Fruit fly (Drosophila melanogaster) whole organism, prepupa: Measurements from ENCODE around the gene for.

Experiments used
- CG10631 ChIP-seq: fragments of 200-800 bp; sonication (Bioruptor generic); optimal IDR thresholded peaks from 2 replicates; lab custom pipeline; 2016; ENCODE audit warnings: missing biosample characterization, missing genetic modification characterization
- CG11294 ChIP-seq: fragments of 200-800 bp; sonication (Bioruptor generic); IDR thresholded peaks from 2 replicates; pipeline ENCODE4 v1.3.6; 2022; ENCODE audit warnings: missing biosample characterization, missing genetic modification characterization
- CG11902 ChIP-seq: fragments of 200-800 bp; sonication (Bioruptor generic); optimal IDR thresholded peaks from 3 replicates; lab custom pipeline; 2016; ENCODE audit warnings: missing biosample characterization, missing genetic modification characterization
- CG15336 ChIP-seq: fragments of 200-800 bp; sonication (Bioruptor generic); IDR thresholded peaks from 2 replicates; pipeline ENCODE4 v1.3.6; 2022; ENCODE audit warnings: missing biosample characterization, missing genetic modification characterization
- CG1621 ChIP-seq: fragments of 200-800 bp; sonication (Bioruptor generic); optimal IDR thresholded peaks from 3 replicates; lab custom pipeline; 2018; ENCODE audit warnings: missing biosample characterization, mild to moderate bottlenecking, missing genetic modification characterization
- CG16779 ChIP-seq: fragments of 200-800 bp; sonication (Bioruptor generic); optimal IDR thresholded peaks from 3 replicates; lab custom pipeline; 2017; ENCODE audit warnings: missing biosample characterization, mild to moderate bottlenecking, missing genetic modification characterization
- CG3032 ChIP-seq: fragments of 200-800 bp; optimal IDR thresholded peaks from 2 replicates; lab custom pipeline; 2019; ENCODE audit warnings: missing biosample characterization, mild to moderate bottlenecking, missing genetic modification characterization, moderate library complexity
- CG31627 ChIP-seq: fragments of 200-800 bp; sonication (Bioruptor generic); optimal IDR thresholded peaks from 3 replicates; lab custom pipeline; 2016; ENCODE audit warnings: missing biosample characterization, missing genetic modification characterization
- CG32006 ChIP-seq: fragments of 200-800 bp; sonication (Bioruptor generic); optimal IDR thresholded peaks from 3 replicates; lab custom pipeline; 2017; ENCODE audit warnings: missing biosample characterization, mild to moderate bottlenecking, missing genetic modification characterization
- CG34406 ChIP-seq: fragments of 200-800 bp; sonication (Bioruptor generic); optimal IDR thresholded peaks from 3 replicates; lab custom pipeline; 2016; ENCODE audit warnings: missing biosample characterization, missing genetic modification characterization
- CG3919 ChIP-seq: fragments of 200-800 bp; sonication (Bioruptor generic); optimal IDR thresholded peaks from 3 replicates; lab custom pipeline; 2016; ENCODE audit warnings: missing biosample characterization, missing genetic modification characterization
- CG6163 ChIP-seq: fragments of 200-800 bp; sonication (Bioruptor generic); IDR thresholded peaks from 3 replicates; pipeline ENCODE4 v1.3.6; 2022; ENCODE audit warnings: missing biosample characterization, missing genetic modification characterization
- CG6276 ChIP-seq: fragments of 200-800 bp; sonication (Bioruptor generic); optimal IDR thresholded peaks from 2 replicates; lab custom pipeline; 2017; ENCODE audit warnings: missing biosample characterization, mild to moderate bottlenecking, missing genetic modification characterization
- CG6792 ChIP-seq: fragments of 200-800 bp; sonication (Bioruptor generic); optimal IDR thresholded peaks from 3 replicates; lab custom pipeline; 2016; ENCODE audit warnings: missing biosample characterization, missing genetic modification characterization
- CG6854 ChIP-seq: fragments of 200-800 bp; sonication (Bioruptor generic); optimal IDR thresholded peaks from 2 replicates; lab custom pipeline; 2017; ENCODE audit warnings: missing biosample characterization, mild to moderate bottlenecking, missing genetic modification characterization
- CG7368 ChIP-seq: fragments of 200-800 bp; sonication (Bioruptor generic); optimal IDR thresholded peaks from 3 replicates; lab custom pipeline; 2016; ENCODE audit warnings: missing biosample characterization, missing genetic modification characterization
- CG8119 ChIP-seq: fragments of 200-800 bp; sonication (Bioruptor generic); IDR thresholded peaks from 3 replicates; pipeline ENCODE4 v1.3.6; 2022; ENCODE audit warnings: missing biosample characterization, missing genetic modification characterization
- CG9139 ChIP-seq: fragments of 200-800 bp; sonication (Bioruptor generic); optimal IDR thresholded peaks from 3 replicates; lab custom pipeline; 2017; ENCODE audit warnings: missing biosample characterization, mild to moderate bottlenecking, missing genetic modification characterization
- Eip78C ChIP-seq: fragments of 200-800 bp; sonication (Bioruptor generic); peaks from one replicate; lab custom pipeline; 2016; ENCODE audit warnings: missing biosample characterization, missing genetic modification characterization
- Eip93F ChIP-seq: fragments of 200-800 bp; sonication (Bioruptor generic); optimal IDR thresholded peaks from 2 replicates; lab custom pipeline; 2016; ENCODE audit warnings: missing biosample characterization, mild to moderate bottlenecking, missing genetic modification characterization
- Ets21C ChIP-seq: fragments of 200-800 bp; sonication (Bioruptor generic); optimal IDR thresholded peaks from 3 replicates; lab custom pipeline; 2016; ENCODE audit warnings: missing biosample characterization, missing genetic modification characterization
- Ets96B ChIP-seq: fragments of 200-800 bp; optimal IDR thresholded peaks from 2 replicates; lab custom pipeline; 2019; ENCODE audit warnings: missing biosample characterization, mild to moderate bottlenecking, missing genetic modification characterization, moderate library complexity
- Gug ChIP-seq: fragments of 200-800 bp; sonication (Bioruptor generic); IDR thresholded peaks from 2 replicates; pipeline ENCODE4 v1.3.6; 2022; ENCODE audit warnings: missing biosample characterization, missing genetic modification characterization
- Hr38 ChIP-seq: sonication (Bioruptor generic); optimal IDR thresholded peaks from 2 replicates; lab custom pipeline; 2016; ENCODE audit warnings: missing biosample characterization, missing genetic modification characterization
- Hr4 ChIP-seq: fragments of 200-800 bp; sonication (Bioruptor generic); optimal IDR thresholded peaks from 3 replicates; lab custom pipeline; 2016; ENCODE audit warnings: missing biosample characterization, missing genetic modification characterization
- Lpt ChIP-seq: fragments of 200-800 bp; sonication (Bioruptor generic); optimal IDR thresholded peaks from 3 replicates; lab custom pipeline; 2016; ENCODE audit warnings: missing biosample characterization, missing genetic modification characterization
- Smox ChIP-seq: fragments of 200-800 bp; sonication (Bioruptor generic); optimal IDR thresholded peaks from 3 replicates; lab custom pipeline; 2016; ENCODE audit warnings: missing biosample characterization, missing genetic modification characterization
- Sox102F ChIP-seq: fragments of 200-800 bp; sonication (Bioruptor generic); optimal IDR thresholded peaks from 2 replicates; lab custom pipeline; 2016; ENCODE audit warnings: missing biosample characterization, mild to moderate bottlenecking, missing genetic modification characterization
- Sox14 ChIP-seq: fragments of 200-800 bp; sonication (Bioruptor generic); optimal IDR thresholded peaks from 3 replicates; lab custom pipeline; 2016; ENCODE audit warnings: missing biosample characterization, missing genetic modification characterization
- achi ChIP-seq: fragments of 200-800 bp; sonication (Bioruptor generic); optimal IDR thresholded peaks from 3 replicates; lab custom pipeline; 2016; ENCODE audit warnings: missing biosample characterization, missing genetic modification characterization
- acj6 ChIP-seq: fragments of 200-800 bp; sonication (Bioruptor generic); optimal IDR thresholded peaks from 3 replicates; lab custom pipeline; 2016; ENCODE audit warnings: missing biosample characterization, missing genetic modification characterization
- eg ChIP-seq: fragments of 200-800 bp; sonication (Bioruptor generic); IDR thresholded peaks from 3 replicates; pipeline ENCODE4 v1.3.6; 2022; ENCODE audit warnings: missing biosample characterization, missing genetic modification characterization
- esn ChIP-seq: fragments of 200-800 bp; sonication (Bioruptor generic); optimal IDR thresholded peaks from 2 replicates; lab custom pipeline; 2016; ENCODE audit warnings: missing biosample characterization, mild to moderate bottlenecking, missing genetic modification characterization, moderate library complexity
- fd59A ChIP-seq: fragments of 200-800 bp; sonication (Bioruptor generic); optimal IDR thresholded peaks from 2 replicates; lab custom pipeline; 2017; ENCODE audit warnings: missing biosample characterization, mild to moderate bottlenecking, missing genetic modification characterization, missing genetic modification reagents
- net ChIP-seq: fragments of 200-800 bp; sonication (Bioruptor generic); optimal IDR thresholded peaks from 3 replicates; lab custom pipeline; 2016; ENCODE audit warnings: missing biosample characterization, missing genetic modification characterization
- ss ChIP-seq, 2 experiments: fragments of 200-800 bp; sonication (Bioruptor generic); optimal IDR thresholded peaks; 2 replicates in 1 of 2; 3 replicates in 1 of 2; lab custom pipeline; 2017 to 2018; ENCODE audit warnings: mild to moderate bottlenecking in 2 of 2, missing biosample characterization in 2 of 2, missing genetic modification characterization in 2 of 2, moderate library complexity in 1 of 2
- svp ChIP-seq: fragments of 200-800 bp; sonication (Bioruptor generic); peaks from one replicate; lab custom pipeline; 2016; ENCODE audit warnings: missing biosample characterization, missing genetic modification characterization
- topi ChIP-seq: fragments of 200-800 bp; sonication (Bioruptor generic); optimal IDR thresholded peaks from 3 replicates; lab custom pipeline; 2016; ENCODE audit warnings: missing biosample characterization, missing genetic modification characterization
- vri ChIP-seq: fragments of 200-800 bp; sonication (Bioruptor generic); optimal IDR thresholded peaks from 3 replicates; lab custom pipeline; 2016; ENCODE audit warnings: missing biosample characterization, mild to moderate bottlenecking, missing genetic modification characterization

Gene for

dm6 chr2L:3645339-3645738 is 11.4 kb downstream of the for start:
- no peak for TF ChIP-seq CG31627 (GFP tag; lab: Kevin White, UChicago)
- no peak for TF ChIP-seq fd59A (GFP tag; lab: Kevin White, UChicago)
- no peak for TF ChIP-seq achi (GFP tag; lab: Kevin White, UChicago)
- no peak for TF ChIP-seq CG6854 (GFP tag; lab: Kevin White, UChicago)
- no peak for TF ChIP-seq Ets96B (tag; lab: Kevin White, UChicago)
- peak; percentile 23 for TF ChIP-seq net
- TF ChIP-seq Ets21C (GFP tag; lab: Kevin White, UChicago): no peak
- TF ChIP-seq CG11294 (GFP tag; lab: Robert Waterston, UW): no peak
- no peak for TF ChIP-seq CG7368 (GFP tag; lab: Kevin White, UChicago)
- TF ChIP-seq Lpt (GFP tag; lab: Kevin White, UChicago): no peak
- TF ChIP-seq eg: 0 out of 3 replicates have a peak, but pooled peaks have one; percentile 40
- peak; percentile 22; the same call in 1 of the 3 replicates for TF ChIP-seq CG8119 (GFP tag; lab: Robert Waterston, UW)
- peak; percentile 14 for TF ChIP-seq Hr4 (GFP tag; lab: Kevin White, UChicago)
- peak; percentile 47; the same call in 1 of the 3 replicates for TF ChIP-seq CG6163
- peak; percentile 47 for TF ChIP-seq CG6276 (GFP tag; lab: Kevin White, UChicago)
- TF ChIP-seq CG9139 (GFP tag; lab: Kevin White, UChicago): no peak
- TF ChIP-seq ss (GFP tag; optimal IDR thresholded peaks at IDR 0.05; lab: Kevin White, UChicago): no peak
- TF ChIP-seq esn (GFP tag; lab: Kevin White, UChicago): no peak
- TF ChIP-seq CG3919 (GFP tag; lab: Kevin White, UChicago): peak; percentile 34
- TF ChIP-seq CG3032 (tag; lab: Kevin White, UChicago): no peak
- no peak for TF ChIP-seq CG6792 (GFP tag; lab: Kevin White, UChicago)
- peak; percentile 56 for TF ChIP-seq Gug (GFP tag; lab: Robert Waterston, UW)
- peak; percentile 47 for TF ChIP-seq CG32006
- no peak for TF ChIP-seq CG34406
- peak; percentile 60 for TF ChIP-seq CG15336
- TF ChIP-seq Eip78C (GFP tag; lab: Kevin White, UChicago): peak; percentile 36
- no peak for TF ChIP-seq Sox14 (GFP tag; lab: Kevin White, UChicago)
- TF ChIP-seq CG16779 (tag; lab: Kevin White, UChicago): no peak
- TF ChIP-seq CG10631 (GFP tag; lab: Kevin White, UChicago): peak; percentile 15
- TF ChIP-seq acj6 (GFP tag; lab: Kevin White, UChicago): no peak

- TF ChIP-seq esn (GFP tag; lab: Kevin White, UChicago) (no peak), topi (GFP tag; lab: Kevin White, UChicago) (no peak), Sox102F (GFP tag; lab: Kevin White, UChicago) (no peak), Eip78C (GFP tag; lab: Kevin White, UChicago) (peak; percentile 42), Sox14 (GFP tag; lab: Kevin White, UChicago) (no peak), CG6163 (no peak), Eip93F (peak; percentile 31), Hr4 (GFP tag; lab: Kevin White, UChicago) (no peak), CG6276 (GFP tag; lab: Kevin White, UChicago) (no peak), CG11902 (GFP tag; lab: Kevin White, UChicago) (no peak), Hr38 (GFP tag; lab: Kevin White, UChicago) (no peak), acj6 (GFP tag; lab: Kevin White, UChicago) (no peak), vri (GFP tag; lab: Kevin White, UChicago) (peak; percentile 84), fd59A (GFP tag; lab: Kevin White, UChicago) (no peak), Smox (GFP tag; lab: Kevin White, UChicago) (no peak), CG1621 (tag; lab: Kevin White, UChicago) (no peak), CG10631 (GFP tag; lab: Kevin White, UChicago) (no peak), svp (GFP tag; lab: Kevin White, UChicago) (peak; percentile 89)
- TF ChIP-seq, all 60 proteins: peak for 4
Observed at dm6 chr2L:3642148-3642920, 14.4 kb downstream of the for start.
